Worm (Caenorhabditis elegans) whole organism, L1 larva: Measurements from ENCODE around the gene Y59H11AM.4.

ENCODE experiments used
- F16B12.6 ChIP-seq: fragments of 150-350 bp; optimal IDR thresholded peaks from 2 replicates; lab custom pipeline; 2014; ENCODE audit warnings: missing biosample characterization, missing genetic modification characterization
- Y116A8C.19 ChIP-seq: sonication (generic microtip); optimal IDR thresholded peaks from 2 replicates; lab custom pipeline; 2016; ENCODE audit warnings: missing compliant biosample characterization, missing genetic modification characterization, borderline replicate concordance
- aha-1 ChIP-seq: fragments of 150-350 bp; optimal IDR thresholded peaks from 2 replicates; lab custom pipeline; 2014; ENCODE audit warnings: missing biosample characterization, missing genetic modification characterization
- alr-1 ChIP-seq: fragments of 200-800 bp; sonication (Bioruptor generic); optimal IDR thresholded peaks from 2 replicates; lab custom pipeline; 2018; ENCODE audit warnings: borderline replicate concordance, mild to moderate bottlenecking, missing genetic modification characterization, missing compliant biosample characterization
- blmp-1 ChIP-seq: fragments of 150-350 bp; optimal IDR thresholded peaks from 2 replicates; lab custom pipeline; 2014; ENCODE audit warnings: missing biosample characterization, missing genetic modification characterization
- ceh-8 ChIP-seq: fragments of 200-800 bp; sonication (Bioruptor generic); optimal IDR thresholded peaks from 2 replicates; lab custom pipeline; 2018; ENCODE audit warnings: mild to moderate bottlenecking, missing genetic modification characterization, moderate library complexity, missing compliant biosample characterization
- ceh-82 ChIP-seq, 3 experiments: fragments of 150-350 bp in 1 of 3; sonication (generic microtip) in 2 of 3; optimal IDR thresholded peaks; 2 replicates each; lab custom pipeline; 2014 to 2017; ENCODE audit warnings: missing biosample characterization in 3 of 3, missing genetic modification characterization in 3 of 3
- ceh-90 ChIP-seq: sonication (generic microtip); optimal IDR thresholded peaks from 2 replicates; lab custom pipeline; 2016; ENCODE audit warnings: missing genetic modification characterization, missing compliant biosample characterization
- ces-1 ChIP-seq: fragments of 150-350 bp; optimal IDR thresholded peaks from 2 replicates; lab custom pipeline; 2014; ENCODE audit warnings: missing biosample characterization, missing genetic modification reagents, missing genetic modification characterization
- dpl-1 ChIP-seq, 3 experiments: fragments of 150-350 bp in 2 of 3; sonication (generic microtip) in 1 of 3; optimal IDR thresholded peaks; 2 replicates each; lab custom pipeline; 2014 to 2017; ENCODE audit warnings: missing biosample characterization in 3 of 3, missing genetic modification characterization in 3 of 3, missing genetic modification reagents in 3 of 3
- dsc-1 ChIP-seq: sonication (generic microtip); optimal IDR thresholded peaks from 2 replicates; lab custom pipeline; 2016; ENCODE audit warnings: mild to moderate bottlenecking, missing genetic modification characterization, missing compliant biosample characterization
- efl-3 ChIP-seq: fragments of 200-800 bp; sonication (Bioruptor generic); optimal IDR thresholded peaks from 2 replicates; lab custom pipeline; 2018; ENCODE audit warnings: mild to moderate bottlenecking, missing genetic modification characterization, missing compliant biosample characterization
- egl-27 ChIP-seq, 2 experiments: fragments of 150-350 bp in 1 of 2; sonication (generic microtip); optimal IDR thresholded peaks; 3 replicates each; lab custom pipeline; 2017 to 2018; ENCODE audit warnings: missing biosample characterization in 2 of 2, missing genetic modification characterization in 2 of 2, missing genetic modification reagents in 2 of 2
- elt-3 ChIP-seq, 6 experiments: fragments of 150-350 bp in 1 of 6; sonication (generic microtip); optimal IDR thresholded peaks; 2 replicates each; lab custom pipeline; 2017 to 2018; ENCODE audit warnings: missing biosample characterization in 6 of 6, missing genetic modification characterization in 6 of 6, inconsistent platforms in 1 of 6
- fkh-10 ChIP-seq: sonication (generic microtip); optimal IDR thresholded peaks from 2 replicates; lab custom pipeline; 2017; ENCODE audit warnings: missing biosample characterization, missing genetic modification reagents, missing genetic modification characterization
- fkh-4 ChIP-seq: sonication (generic microtip); optimal IDR thresholded peaks from 2 replicates; lab custom pipeline; 2016; ENCODE audit warnings: missing compliant biosample characterization, missing genetic modification characterization, borderline replicate concordance
- fkh-8 ChIP-seq: sonication (generic microtip); optimal IDR thresholded peaks from 2 replicates; lab custom pipeline; 2016; ENCODE audit warnings: mild to moderate bottlenecking, missing genetic modification characterization, missing compliant biosample characterization
- hlh-17 ChIP-seq: fragments of 200-800 bp; sonication (Bioruptor generic); optimal IDR thresholded peaks from 2 replicates; lab custom pipeline; 2018; ENCODE audit warnings: missing genetic modification characterization, mild to moderate bottlenecking, missing compliant biosample characterization, moderate library complexity, borderline replicate concordance
- irx-1 ChIP-seq: sonication (generic microtip); optimal IDR thresholded peaks from 2 replicates; lab custom pipeline; 2016; ENCODE audit warnings: missing genetic modification characterization, missing compliant biosample characterization
- isw-1 ChIP-seq: fragments of 200-800 bp; sonication (Bioruptor generic); IDR thresholded peaks from 2 replicates; pipeline ENCODE4 v1.3.6; 2022; ENCODE audit warnings: missing genetic modification characterization, missing compliant biosample characterization
- jun-1 ChIP-seq: fragments of 150-350 bp; optimal IDR thresholded peaks from 2 replicates; lab custom pipeline; 2014; ENCODE audit warnings: missing biosample characterization, missing genetic modification reagents, missing genetic modification characterization
- lin-13 ChIP-seq: fragments of 150-350 bp; optimal IDR thresholded peaks from 2 replicates; lab custom pipeline; 2014; ENCODE audit warnings: missing biosample characterization, missing genetic modification reagents, missing genetic modification characterization
- lin-14 ChIP-seq: fragments of 200-800 bp; sonication (Bioruptor generic); optimal IDR thresholded peaks from 2 replicates; lab custom pipeline; 2018; ENCODE audit warnings: mild to moderate bottlenecking, missing genetic modification characterization, moderate library complexity, missing compliant biosample characterization
- lin-15B ChIP-seq: fragments of 150-350 bp; sonication (generic microtip); optimal IDR thresholded peaks from 3 replicates; lab custom pipeline; 2014; ENCODE audit warnings: missing biosample characterization, missing genetic modification characterization
- lin-35 ChIP-seq, 2 experiments: fragments of 150-350 bp; optimal IDR thresholded peaks; 2 replicates each; lab custom pipeline; 2014; ENCODE audit warnings: missing biosample characterization in 2 of 2, missing genetic modification characterization in 2 of 2, missing genetic modification reagents in 2 of 2
- lin-39 ChIP-seq: fragments of 150-350 bp; optimal IDR thresholded peaks from 2 replicates; lab custom pipeline; 2014; ENCODE audit warnings: missing biosample characterization, missing genetic modification reagents, missing genetic modification characterization
- lir-3 ChIP-seq: sonication (generic microtip); optimal IDR thresholded peaks from 2 replicates; lab custom pipeline; 2016; ENCODE audit warnings: mild to moderate bottlenecking, missing genetic modification characterization, moderate library complexity, missing compliant biosample characterization; ENCODE audit not compliant: poor library complexity
- lsy-2 ChIP-seq, 2 experiments: fragments of 150-350 bp; optimal IDR thresholded peaks; 2 replicates each; lab custom pipeline; 2014; ENCODE audit warnings: missing biosample characterization in 2 of 2, missing genetic modification characterization in 2 of 2
- mab-9 ChIP-seq: fragments of 200-800 bp; sonication (Bioruptor generic); IDR thresholded peaks from 2 replicates; pipeline ENCODE4 v1.3.6; 2022; ENCODE audit warnings: missing genetic modification reagents, missing genetic modification characterization, missing compliant biosample characterization
- mef-2 ChIP-seq: fragments of 150-350 bp; optimal IDR thresholded peaks from 2 replicates; lab custom pipeline; 2014; ENCODE audit warnings: missing biosample characterization, missing genetic modification characterization
- mep-1 ChIP-seq: fragments of 150-350 bp; optimal IDR thresholded peaks from 2 replicates; lab custom pipeline; 2014; ENCODE audit warnings: missing biosample characterization, missing genetic modification characterization
- nhr-12 ChIP-seq: sonication (generic microtip); optimal IDR thresholded peaks from 2 replicates; lab custom pipeline; 2017; ENCODE audit warnings: missing biosample characterization, missing genetic modification characterization
- nhr-20 ChIP-seq: sonication (generic microtip); optimal IDR thresholded peaks from 2 replicates; lab custom pipeline; 2016; ENCODE audit warnings: mild to moderate bottlenecking, missing genetic modification characterization, missing compliant biosample characterization
- nhr-28 ChIP-seq: fragments of 150-350 bp; optimal IDR thresholded peaks from 2 replicates; lab custom pipeline; 2014; ENCODE audit warnings: missing biosample characterization, missing genetic modification characterization
- nhr-47 ChIP-seq: sonication (generic microtip); optimal IDR thresholded peaks from 2 replicates; lab custom pipeline; 2016; ENCODE audit warnings: mild to moderate bottlenecking, missing genetic modification characterization, moderate library complexity, missing compliant biosample characterization
- nhr-71 ChIP-seq: sonication (generic microtip); optimal IDR thresholded peaks from 2 replicates; lab custom pipeline; 2016; ENCODE audit warnings: mild to moderate bottlenecking, missing genetic modification characterization, moderate library complexity, missing compliant biosample characterization
- nhr-77 ChIP-seq: fragments of 150-350 bp; optimal IDR thresholded peaks from 2 replicates; lab custom pipeline; 2014; ENCODE audit warnings: missing biosample characterization, missing genetic modification characterization
- nhr-84 ChIP-seq: sonication (generic microtip); optimal IDR thresholded peaks from 2 replicates; lab custom pipeline; 2017; ENCODE audit warnings: missing biosample characterization, missing genetic modification characterization
- nhr-85 ChIP-seq: sonication (generic microtip); peaks from one replicate; lab custom pipeline; 2016; ENCODE audit warnings: missing genetic modification characterization, inconsistent platforms, missing compliant biosample characterization
- pax-3 ChIP-seq: fragments of 200-800 bp; sonication (Bioruptor generic); optimal IDR thresholded peaks from 2 replicates; lab custom pipeline; 2018; ENCODE audit warnings: mild to moderate bottlenecking, missing genetic modification characterization, moderate library complexity, missing compliant biosample characterization
- skn-1 ChIP-seq: fragments of 150-350 bp; optimal IDR thresholded peaks from 2 replicates; lab custom pipeline; 2014; ENCODE audit warnings: missing biosample characterization, missing genetic modification characterization
- sox-4 ChIP-seq: sonication (generic microtip); optimal IDR thresholded peaks from 2 replicates; lab custom pipeline; 2016; ENCODE audit warnings: missing genetic modification characterization, missing compliant biosample characterization
- sup-37 ChIP-seq: fragments of 200-800 bp; sonication (Bioruptor generic); optimal IDR thresholded peaks from 2 replicates; lab custom pipeline; 2018; ENCODE audit warnings: mild to moderate bottlenecking, missing genetic modification characterization, missing compliant biosample characterization
- tlp-1 ChIP-seq: fragments of 150-350 bp; optimal IDR thresholded peaks from 2 replicates; lab custom pipeline; 2014; ENCODE audit warnings: missing biosample characterization, missing genetic modification characterization
- unc-62 ChIP-seq: fragments of 150-350 bp; optimal IDR thresholded peaks from 2 replicates; lab custom pipeline; 2014; ENCODE audit warnings: missing biosample characterization, missing genetic modification reagents, missing genetic modification characterization
- unc-86 ChIP-seq: sonication (generic microtip); optimal IDR thresholded peaks from 2 replicates; lab custom pipeline; 2016; ENCODE audit warnings: missing genetic modification characterization, missing compliant biosample characterization
- vab-15 ChIP-seq: sonication (generic microtip); optimal IDR thresholded peaks from 2 replicates; lab custom pipeline; 2017; ENCODE audit warnings: missing genotype, mild to moderate bottlenecking, missing genetic modification characterization, missing compliant biosample characterization
- xbp-1 ChIP-seq: sonication (generic microtip); optimal IDR thresholded peaks from 2 replicates; lab custom pipeline; 2016; ENCODE audit warnings: missing genetic modification characterization, missing compliant biosample characterization
- zag-1 ChIP-seq: fragments of 150-350 bp; optimal IDR thresholded peaks from 2 replicates; lab custom pipeline; 2014; ENCODE audit warnings: missing biosample characterization, missing genetic modification characterization
- ztf-4 ChIP-seq: fragments of 150-350 bp; optimal IDR thresholded peaks from 2 replicates; lab custom pipeline; 2014; ENCODE audit warnings: missing biosample characterization, missing genetic modification characterization

The Y59H11AM.4 gene

ce11 chrIV:8587605-8588004, 17.5 kb upstream of the Y59H11AM.4 start:
- TF ChIP-seq nhr-85 (tag; lab: Kevin White, UChicago) (no peak), vab-15 (tag; lab: Kevin White, UChicago) (no peak), tlp-1 (tag; lab: Kevin White, UChicago) (no peak), sup-37 (GFP tag; lab: Kevin White, UChicago) (no peak), pax-3 (tag; lab: Kevin White, UChicago) (peak; percentile 83), mef-2 (peak; percentile 58), lin-39 (tag; lab: Kevin White, UChicago) (no peak), alr-1 (tag; lab: Kevin White, UChicago) (no peak), isw-1 (GFP tag; lab: Robert Waterston, UW) (no peak), nhr-12 (no peak), mep-1 (tag; lab: Kevin White, UChicago) (peak; percentile 4), lir-3 (tag; lab: Kevin White, UChicago) (no peak), nhr-84 (tag; lab: Kevin White, UChicago) (no peak), mab-9 (GFP tag; lab: Robert Waterston, UW) (no peak), nhr-47 (peak; percentile 19), xbp-1 (tag; lab: Kevin White, UChicago) (no peak), lin-14 (GFP tag; lab: Kevin White, UChicago) (peak; percentile 25), aha-1 (tag; lab: Kevin White, UChicago) (no peak), nhr-71 (tag; lab: Kevin White, UChicago) (peak; percentile 55), fkh-10 (GFP tag; lab: Kevin White, UChicago) (peak; percentile 9), sox-4 (peak; percentile 73), irx-1 (no peak), ces-1 (GFP tag; lab: Kevin White, UChicago) (no peak), dsc-1 (tag; lab: Kevin White, UChicago) (peak; percentile 87), unc-86 (tag; lab: Kevin White, UChicago) (peak; percentile 50), lsy-2 (tag; optimal IDR thresholded peaks at IDR 0.05; lab: Kevin White, UChicago) (peak in 1 of 2 experiments; percentile 7), egl-27 (tag; optimal IDR thresholded peaks at IDR 0.05; lab: Kevin White, UChicago) (no peak), efl-3 (no peak), zag-1 (tag; lab: Kevin White, UChicago) (no peak), ceh-8 (GFP tag; lab: Kevin White, UChicago) (no peak), ztf-4 (tag; lab: Kevin White, UChicago) (peak; percentile 18), fkh-8 (tag; lab: Kevin White, UChicago) (peak; percentile 53), lin-13 (GFP tag; lab: Kevin White, UChicago) (peak; percentile 20)

ce11 chrIV:8587057-8587456, 16.9 kb upstream of the Y59H11AM.4 start:
- no peak for TF ChIP-seq F16B12.6
- TF ChIP-seq ceh-82 (tag; optimal IDR thresholded peaks at IDR 0.05; lab: Kevin White, UChicago): peak in 2 of 3 experiments; percentile 42 to 50
- peak; percentile 44 for TF ChIP-seq lin-13 (GFP tag; lab: Kevin White, UChicago)
- TF ChIP-seq lin-39 (tag; lab: Kevin White, UChicago): peak; percentile 49
- TF ChIP-seq jun-1: peak; percentile 24
- TF ChIP-seq efl-3: no peak
- TF ChIP-seq irx-1: peak; percentile 3
- TF ChIP-seq nhr-84 (tag; lab: Kevin White, UChicago): no peak
- TF ChIP-seq blmp-1: peak; percentile 34
- peak; percentile 23 to 40 for TF ChIP-seq lin-35 (GFP tag; optimal IDR thresholded peaks at IDR 0.05; lab: Kevin White, UChicago)
- TF ChIP-seq Y116A8C.19 (tag; lab: Kevin White, UChicago): no peak
- peak in 1 of 2 experiments; percentile 58 for TF ChIP-seq lsy-2 (tag; optimal IDR thresholded peaks at IDR 0.05; lab: Kevin White, UChicago)
- no peak for TF ChIP-seq unc-62 (GFP tag; lab: Kevin White, UChicago)
- TF ChIP-seq unc-86 (tag; lab: Kevin White, UChicago): peak; percentile 66
- TF ChIP-seq nhr-20 (tag; lab: Kevin White, UChicago): peak; percentile 37
- TF ChIP-seq elt-3 (tag; optimal IDR thresholded peaks at IDR 0.05; lab: Kevin White, UChicago): no peak
- TF ChIP-seq lin-15B: peak; percentile 55
- TF ChIP-seq skn-1 (tag; lab: Kevin White, UChicago): no peak
- TF ChIP-seq dpl-1 (GFP tag; optimal IDR thresholded peaks at IDR 0.05; lab: Kevin White, UChicago): peak in 2 of 3 experiments; percentile 12 to 38
- TF ChIP-seq mep-1 (tag; lab: Kevin White, UChicago): peak; percentile 5
- TF ChIP-seq mef-2: no peak
- no peak for TF ChIP-seq ceh-90 (tag; lab: Kevin White, UChicago)
- no peak for TF ChIP-seq fkh-4 (tag; lab: Kevin White, UChicago)
- TF ChIP-seq ceh-8 (GFP tag; lab: Kevin White, UChicago): peak; percentile 9
- no peak for TF ChIP-seq nhr-28 (tag; lab: Kevin White, UChicago)
- peak; percentile 89 for TF ChIP-seq lin-14 (GFP tag; lab: Kevin White, UChicago)
- TF ChIP-seq nhr-71 (tag; lab: Kevin White, UChicago): peak; percentile 72
- peak; percentile 39 for TF ChIP-seq nhr-77 (tag; lab: Kevin White, UChicago)
- TF ChIP-seq hlh-17 (GFP tag; lab: Kevin White, UChicago): no peak
